Worm (Caenorhabditis elegans): ENCODE measurements around the gene mel-32.

ce11 chrIII:6464113-6464571, 21.3 kb upstream of the mel-32 start:
- TF ChIP-seq elt-1 (tag; optimal IDR thresholded peaks at IDR 0.05) (no peak), ZK546.5 (tag; optimal IDR thresholded peaks at IDR 0.05) (no peak), ztf-11 (tag; optimal IDR thresholded peaks at IDR 0.05) (no peak), elt-3 (tag; optimal IDR thresholded peaks at IDR 0.05) (no peak), nhr-11 (tag; optimal IDR thresholded peaks at IDR 0.05) (no peak)

Data from whole organism, L2 larva.